ENCODE assay signal across 4 fruit fly cellular contexts in genomic region chrX:2592243-2592642, dm6.
A peak's percentile ranks its signal among the peaks of the same experiment; 100 is the strongest.
TF ChIP-seq lines count a peak whose summit lies in the region.

No protein-coding gene starts in this region.

- TF ChIP-seq CTCF in whole organism, embryonic (GFP tag; optimal IDR thresholded peaks at IDR 0.05; lab: Kevin White, UChicago) = no peak

TF ChIP-seq in whole organism, embryonic, 481 proteins besides CTCF, POLR2A, EP300 and RAD21:
- peak; percentile 66 for TF ChIP-seq nom (GFP tag; optimal IDR thresholded peaks at IDR 0.05; lab: Kevin White, UChicago)
- TF ChIP-seq ac (GFP tag; optimal IDR thresholded peaks at IDR 0.05; lab: Kevin White, UChicago) = no peak

TF ChIP-seq in whole organism, prepupa, 60 proteins besides CTCF, POLR2A, EP300 and RAD21:
- TF ChIP-seq CG9139 (GFP tag; optimal IDR thresholded peaks at IDR 0.05; lab: Kevin White, UChicago) = peak; percentile 28
- peak; percentile 22 for TF ChIP-seq CG6808 (GFP tag; optimal IDR thresholded peaks at IDR 0.05; lab: Kevin White, UChicago)
- TF ChIP-seq Eip93F (GFP tag; optimal IDR thresholded peaks at IDR 0.05; lab: Kevin White, UChicago) = no peak
- peak in 1 of 2 experiments; percentile 31 for TF ChIP-seq ss (GFP tag; optimal IDR thresholded peaks at IDR 0.05; lab: Kevin White, UChicago)
TF ChIP-seq in whole organism, prepupa: peak in this region for 3.

TF ChIP-seq in whole organism, pupa, 21 proteins besides CTCF, POLR2A, EP300 and RAD21:
- TF ChIP-seq CG34367 (tag; optimal IDR thresholded peaks at IDR 0.05; lab: Kevin White, UChicago) (no peak), CG14655 (GFP tag; optimal IDR thresholded peaks at IDR 0.05; lab: Kevin White, UChicago) (no peak), fd96Ca (GFP tag; IDR thresholded peaks at IDR 0.05; lab: Robert Waterston, UW) (peak; percentile 8; the same call in 1 of the 3 replicates), CG4496 (GFP tag; IDR thresholded peaks at IDR 0.05; lab: Robert Waterston, UW) (no peak)

TF ChIP-seq in whole organism, wandering third instar larva, 38 proteins besides CTCF, POLR2A, EP300 and RAD21:
- TF ChIP-seq Hr83 (GFP tag; optimal IDR thresholded peaks at IDR 0.05; lab: Kevin White, UChicago; ENCODE audit: poor library complexity, severe bottlenecking) = no peak
- no peak for TF ChIP-seq OdsH (GFP tag; optimal IDR thresholded peaks at IDR 0.05; lab: Kevin White, UChicago)
- no peak for TF ChIP-seq ey (GFP tag; optimal IDR thresholded peaks at IDR 0.05; lab: Kevin White, UChicago)
- no peak for TF ChIP-seq sage (GFP tag; optimal IDR thresholded peaks at IDR 0.05; lab: Kevin White, UChicago)
- TF ChIP-seq Hnf4 (GFP tag; optimal IDR thresholded peaks at IDR 0.05; lab: Kevin White, UChicago) = peak; percentile 43
- no peak for TF ChIP-seq foxo (GFP tag; optimal IDR thresholded peaks at IDR 0.05; lab: Kevin White, UChicago)
- no peak for TF ChIP-seq Rel (GFP tag; optimal IDR thresholded peaks at IDR 0.05; lab: Kevin White, UChicago)
- TF ChIP-seq Rel (tag; optimal IDR thresholded peaks at IDR 0.05; lab: Kevin White, UChicago) = peak; percentile 99
